Worm (Caenorhabditis elegans): ENCODE measurements around the gene E02H1.1.

The E02H1.1 gene

ce11 chrII:9611347-9611923 is 20.5 kb upstream of the E02H1.1 start, which contains the start of the genes T15H9.5 and T15H9.4:
T15H9.5 (minus strand) TSS chrII:9611447.
T15H9.4 (plus strand) TSS chrII:9611873.
- TF ChIP-seq aly-2 (tag; optimal IDR thresholded peaks at IDR 0.05) (no peak), hmg-11 (tag; optimal IDR thresholded peaks at IDR 0.05) (no peak), ama-1 (optimal IDR thresholded peaks at IDR 0.05) (no peak), elt-1 (tag; optimal IDR thresholded peaks at IDR 0.05) (no peak)

ce11 chrII:9609296-9609695 is 18.3 kb upstream of the E02H1.1 start, which contains the start of gene pap-2:
pap-2 (minus strand) TSS chrII:9609396.
- TF ChIP-seq elt-2 (tag; optimal IDR thresholded peaks at IDR 0.05), result no peak
- TF ChIP-seq daf-12 (tag; optimal IDR thresholded peaks at IDR 0.05), result no peak
- TF ChIP-seq nhr-77 (tag; optimal IDR thresholded peaks at IDR 0.05), result no peak
- TF ChIP-seq mml-1 (tag; optimal IDR thresholded peaks at IDR 0.05), result no peak
- TF ChIP-seq ceh-9 (tag; optimal IDR thresholded peaks at IDR 0.05), result no peak
- TF ChIP-seq lin-15B (tag; optimal IDR thresholded peaks at IDR 0.05), result no peak
- no peak for TF ChIP-seq eor-1 (tag; optimal IDR thresholded peaks at IDR 0.05)
- TF ChIP-seq fkh-2 (tag; optimal IDR thresholded peaks at IDR 0.05), result no peak
- no peak for TF ChIP-seq nfya-1 (tag; optimal IDR thresholded peaks at IDR 0.05; ENCODE audit: insufficient read depth)
- no peak for TF ChIP-seq ztf-4 (tag; optimal IDR thresholded peaks at IDR 0.05)
- TF ChIP-seq elt-1 (tag; optimal IDR thresholded peaks at IDR 0.05), result no peak
- TF ChIP-seq egl-5 (tag; optimal IDR thresholded peaks at IDR 0.05), result no peak
- TF ChIP-seq ZK546.5 (tag; optimal IDR thresholded peaks at IDR 0.05), result no peak

- TF ChIP-seq pqm-1 (tag; optimal IDR thresholded peaks at IDR 0.05) (peak; percentile 44), nhr-28 (tag; optimal IDR thresholded peaks at IDR 0.05) (no peak), elt-3 (tag; optimal IDR thresholded peaks at IDR 0.05) (no peak), R02D3.7 (tag; optimal IDR thresholded peaks at IDR 0.05) (no peak), daf-12 (tag; optimal IDR thresholded peaks at IDR 0.05) (no peak), ceh-16 (tag; optimal IDR thresholded peaks at IDR 0.05) (no peak), nhr-76 (tag; optimal IDR thresholded peaks at IDR 0.05) (no peak), nhr-237 (tag; optimal IDR thresholded peaks at IDR 0.05) (no peak), pha-4 (tag; optimal IDR thresholded peaks at IDR 0.05) (peak; percentile 6), skn-1 (tag; optimal IDR thresholded peaks at IDR 0.05) (no peak), mdl-1 (tag; optimal IDR thresholded peaks at IDR 0.05) (no peak), elt-2 (tag; optimal IDR thresholded peaks at IDR 0.05) (peak; percentile 53), jun-1 (tag; optimal IDR thresholded peaks at IDR 0.05) (no peak), egl-27 (tag; optimal IDR thresholded peaks at IDR 0.05) (no peak), nhr-11 (tag; optimal IDR thresholded peaks at IDR 0.05) (no peak), ztf-4 (tag; optimal IDR thresholded peaks at IDR 0.05) (no peak), sea-2 (GFP tag; optimal IDR thresholded peaks at IDR 0.05) (no peak)
Measured at ce11 chrII:9607137-9607536, 16.2 kb upstream of the E02H1.1 start.

ce11 chrII:9606485-9607036 is 15.6 kb upstream of the E02H1.1 start:
- TF ChIP-seq nhr-11 (tag; optimal IDR thresholded peaks at IDR 0.05) (no peak), ama-1 (optimal IDR thresholded peaks at IDR 0.05) (peak; percentile 17), nhr-76 (tag; optimal IDR thresholded peaks at IDR 0.05) (no peak), ceh-16 (tag; optimal IDR thresholded peaks at IDR 0.05) (no peak), nhr-12 (tag; optimal IDR thresholded peaks at IDR 0.05) (no peak), nhr-43 (tag; optimal IDR thresholded peaks at IDR 0.05; ENCODE audit: poor library complexity, severe bottlenecking) (no peak), elt-2 (tag; optimal IDR thresholded peaks at IDR 0.05) (peak; percentile 20), snpc-4 (tag; optimal IDR thresholded peaks at IDR 0.05) (no peak), skn-1 (tag; optimal IDR thresholded peaks at IDR 0.05) (no peak), sea-2 (GFP tag; optimal IDR thresholded peaks at IDR 0.05) (no peak), fos-1 (tag; optimal IDR thresholded peaks at IDR 0.05) (no peak), pha-4 (tag; optimal IDR thresholded peaks at IDR 0.05) (peak; percentile 13)

- TF ChIP-seq nhr-23 (tag; optimal IDR thresholded peaks at IDR 0.05) (peak; percentile 30), elt-1 (tag; optimal IDR thresholded peaks at IDR 0.05) (peak; percentile 93), nhr-25 (tag; optimal IDR thresholded peaks at IDR 0.05) (no peak)
Measured at ce11 chrII:9605954-9606353, 15.0 kb upstream of the E02H1.1 start.
